Worm (Caenorhabditis elegans) whole organism, L1 larva: Measurements from ENCODE around the gene B0395.3.

Experiments used
- C16A3.4 ChIP-seq: fragments of 150-350 bp; optimal IDR thresholded peaks from 2 replicates; lab custom pipeline; 2014; ENCODE audit warnings: missing biosample characterization, missing genetic modification characterization
- aha-1 ChIP-seq: fragments of 150-350 bp; optimal IDR thresholded peaks from 2 replicates; lab custom pipeline; 2014; ENCODE audit warnings: missing biosample characterization, missing genetic modification characterization
- alr-1 ChIP-seq: fragments of 200-800 bp; sonication (Bioruptor generic); optimal IDR thresholded peaks from 2 replicates; lab custom pipeline; 2018; ENCODE audit warnings: borderline replicate concordance, mild to moderate bottlenecking, missing genetic modification characterization, missing compliant biosample characterization
- ama-1 ChIP-seq: fragments of 150-350 bp; optimal IDR thresholded peaks from 2 replicates; lab custom pipeline; 2014
- blmp-1 ChIP-seq: fragments of 150-350 bp; optimal IDR thresholded peaks from 2 replicates; lab custom pipeline; 2014; ENCODE audit warnings: missing biosample characterization, missing genetic modification characterization
- ceh-63 ChIP-seq: fragments of 200-800 bp; sonication (Bioruptor generic); optimal IDR thresholded peaks from 2 replicates; lab custom pipeline; 2018; ENCODE audit warnings: mild to moderate bottlenecking, missing genetic modification characterization, missing compliant biosample characterization
- ceh-82 ChIP-seq, 3 experiments: fragments of 150-350 bp in 1 of 3; sonication (generic microtip) in 2 of 3; optimal IDR thresholded peaks; 2 replicates each; lab custom pipeline; 2014 to 2017; ENCODE audit warnings: missing biosample characterization in 3 of 3, missing genetic modification characterization in 3 of 3
- dsc-1 ChIP-seq: sonication (generic microtip); optimal IDR thresholded peaks from 2 replicates; lab custom pipeline; 2016; ENCODE audit warnings: mild to moderate bottlenecking, missing genetic modification characterization, missing compliant biosample characterization
- efl-1 ChIP-seq, 4 experiments: fragments of 150-350 bp; optimal IDR thresholded peaks in 3 of 4; peaks in 1 of 4; 1 replicate in 1 of 4; 2 replicates in 3 of 4; lab custom pipeline; 2014; ENCODE audit warnings: missing biosample characterization in 2 of 4, missing genetic modification characterization in 2 of 4, missing genetic modification reagents in 2 of 4
- egl-13 ChIP-seq: sonication (generic microtip); optimal IDR thresholded peaks from 2 replicates; lab custom pipeline; 2016; ENCODE audit warnings: missing genotype, missing genetic modification reagents, missing genetic modification characterization, missing compliant biosample characterization
- elt-2 ChIP-seq: sonication (generic microtip); optimal IDR thresholded peaks from 2 replicates; lab custom pipeline; 2016; ENCODE audit warnings: missing genetic modification characterization, mild to moderate bottlenecking, inconsistent platforms, missing compliant biosample characterization, missing genetic modification reagents
- ets-5 ChIP-seq: fragments of 200-800 bp; sonication (Bioruptor generic); IDR thresholded peaks from 2 replicates; pipeline ENCODE4 v1.3.6; 2022; ENCODE audit warnings: missing genetic modification characterization, missing compliant biosample characterization
- fkh-10 ChIP-seq: sonication (generic microtip); optimal IDR thresholded peaks from 2 replicates; lab custom pipeline; 2017; ENCODE audit warnings: missing biosample characterization, missing genetic modification reagents, missing genetic modification characterization
- grh-1 ChIP-seq: fragments of 200-800 bp; sonication (Bioruptor generic); IDR thresholded peaks from 2 replicates; pipeline ENCODE4 v1.3.6; 2022; ENCODE audit warnings: missing genetic modification reagents, missing genetic modification characterization, missing compliant biosample characterization
- jun-1 ChIP-seq: fragments of 150-350 bp; optimal IDR thresholded peaks from 2 replicates; lab custom pipeline; 2014; ENCODE audit warnings: missing biosample characterization, missing genetic modification reagents, missing genetic modification characterization
- lin-14 ChIP-seq: fragments of 200-800 bp; sonication (Bioruptor generic); optimal IDR thresholded peaks from 2 replicates; lab custom pipeline; 2018; ENCODE audit warnings: mild to moderate bottlenecking, missing genetic modification characterization, moderate library complexity, missing compliant biosample characterization
- lin-35 ChIP-seq, 2 experiments: fragments of 150-350 bp; optimal IDR thresholded peaks; 2 replicates each; lab custom pipeline; 2014; ENCODE audit warnings: missing biosample characterization in 2 of 2, missing genetic modification characterization in 2 of 2, missing genetic modification reagents in 2 of 2
- lsy-2 ChIP-seq, 2 experiments: fragments of 150-350 bp; optimal IDR thresholded peaks; 2 replicates each; lab custom pipeline; 2014; ENCODE audit warnings: missing biosample characterization in 2 of 2, missing genetic modification characterization in 2 of 2
- mab-9 ChIP-seq: fragments of 200-800 bp; sonication (Bioruptor generic); IDR thresholded peaks from 2 replicates; pipeline ENCODE4 v1.3.6; 2022; ENCODE audit warnings: missing genetic modification reagents, missing genetic modification characterization, missing compliant biosample characterization
- mep-1 ChIP-seq: fragments of 150-350 bp; optimal IDR thresholded peaks from 2 replicates; lab custom pipeline; 2014; ENCODE audit warnings: missing biosample characterization, missing genetic modification characterization
- nhr-19 ChIP-seq: fragments of 200-800 bp; sonication (Bioruptor generic); conservative IDR thresholded peaks from 2 replicates; pipeline ENCODE4 v1.3.6; 2022; ENCODE audit warnings: missing genetic modification characterization, missing compliant biosample characterization
- nhr-20 ChIP-seq: sonication (generic microtip); optimal IDR thresholded peaks from 2 replicates; lab custom pipeline; 2016; ENCODE audit warnings: mild to moderate bottlenecking, missing genetic modification characterization, missing compliant biosample characterization
- nhr-237 ChIP-seq: fragments of 150-350 bp; optimal IDR thresholded peaks from 2 replicates; lab custom pipeline; 2014; ENCODE audit warnings: missing biosample characterization, missing genetic modification characterization
- nhr-47 ChIP-seq: sonication (generic microtip); optimal IDR thresholded peaks from 2 replicates; lab custom pipeline; 2016; ENCODE audit warnings: mild to moderate bottlenecking, missing genetic modification characterization, moderate library complexity, missing compliant biosample characterization
- nhr-71 ChIP-seq: sonication (generic microtip); optimal IDR thresholded peaks from 2 replicates; lab custom pipeline; 2016; ENCODE audit warnings: mild to moderate bottlenecking, missing genetic modification characterization, moderate library complexity, missing compliant biosample characterization
- nhr-77 ChIP-seq: fragments of 150-350 bp; optimal IDR thresholded peaks from 2 replicates; lab custom pipeline; 2014; ENCODE audit warnings: missing biosample characterization, missing genetic modification characterization
- nhr-85 ChIP-seq: sonication (generic microtip); peaks from one replicate; lab custom pipeline; 2016; ENCODE audit warnings: missing genetic modification characterization, inconsistent platforms, missing compliant biosample characterization
- rnt-1 ChIP-seq: sonication (generic microtip); optimal IDR thresholded peaks from 2 replicates; lab custom pipeline; 2016; ENCODE audit warnings: mild to moderate bottlenecking, missing genetic modification characterization, moderate library complexity, missing compliant biosample characterization
- skn-1 ChIP-seq: fragments of 150-350 bp; optimal IDR thresholded peaks from 2 replicates; lab custom pipeline; 2014; ENCODE audit warnings: missing biosample characterization, missing genetic modification characterization
- snu-23 ChIP-seq: sonication (generic microtip); optimal IDR thresholded peaks from 2 replicates; lab custom pipeline; 2016; ENCODE audit warnings: missing genetic modification characterization, missing compliant biosample characterization
- sox-4 ChIP-seq: sonication (generic microtip); optimal IDR thresholded peaks from 2 replicates; lab custom pipeline; 2016; ENCODE audit warnings: missing genetic modification characterization, missing compliant biosample characterization
- tbx-2 ChIP-seq: sonication (generic microtip); optimal IDR thresholded peaks from 2 replicates; lab custom pipeline; 2016; ENCODE audit warnings: missing genetic modification characterization, missing compliant biosample characterization

Gene B0395.3

DNA sequence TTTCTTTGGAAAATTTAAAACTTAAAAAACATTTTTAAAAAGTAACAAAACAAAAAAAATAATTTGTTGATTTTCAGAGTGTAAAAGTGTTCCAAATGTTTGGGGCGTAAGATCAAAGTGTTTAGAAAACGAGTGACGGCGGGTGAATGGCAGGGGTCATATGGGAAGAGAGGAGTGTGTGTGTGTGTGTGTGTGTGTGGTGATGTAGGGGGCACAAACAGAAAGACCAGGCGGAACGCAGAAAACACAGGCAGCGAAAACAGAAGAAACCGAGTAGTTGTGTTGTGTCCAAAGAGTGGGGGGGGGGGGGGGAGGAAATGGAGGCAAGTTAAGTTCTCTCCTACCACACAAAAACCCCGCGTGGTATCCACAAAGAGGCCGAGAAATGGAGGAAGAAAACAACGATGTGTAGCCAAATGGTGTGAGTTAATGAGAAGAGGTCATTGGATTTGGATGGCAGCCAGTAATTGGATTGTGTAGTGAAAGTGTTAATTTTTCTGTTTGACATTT is at the start of gene B0395.3:
Gene B0395.3, minus strand, starts transcription at position 51 of the 510 bp plus-strand sequence.
- TF ChIP-seq nhr-71 (tag; lab: Kevin White, UChicago) (peak; percentile 55), fkh-10 (GFP tag; lab: Kevin White, UChicago) (no peak), mep-1 (tag; lab: Kevin White, UChicago) (peak; percentile 39), tbx-2 (tag; lab: Kevin White, UChicago) (peak; percentile 24), ama-1 (lab: Kevin White, UChicago) (no peak), blmp-1 (tag; lab: Kevin White, UChicago) (peak; percentile 67), nhr-47 (tag; lab: Kevin White, UChicago) (peak; percentile 6), snu-23 (GFP tag; lab: Kevin White, UChicago) (peak; percentile 34), lin-35 (GFP tag; optimal IDR thresholded peaks at IDR 0.05; lab: Kevin White, UChicago) (peak in 1 of 2 experiments; percentile 40), ets-5 (GFP tag; lab: Robert Waterston, UW) (no peak), nhr-85 (tag; lab: Kevin White, UChicago) (peak; percentile 82), nhr-19 (GFP tag; lab: Robert Waterston, UW) (peak; percentile 40), sox-4 (tag; lab: Kevin White, UChicago) (no peak), lin-14 (peak; percentile 91), jun-1 (tag; lab: Kevin White, UChicago) (peak; percentile 7), nhr-20 (tag; lab: Kevin White, UChicago) (peak; percentile 33), grh-1 (GFP tag; lab: Robert Waterston, UW) (peak; percentile 39; the same call in 1 of the 2 replicates), ceh-63 (no peak), nhr-237 (tag; lab: Kevin White, UChicago) (no peak), rnt-1 (tag; lab: Kevin White, UChicago) (peak; percentile 37), lsy-2 (tag; optimal IDR thresholded peaks at IDR 0.05; lab: Kevin White, UChicago) (peak in 1 of 2 experiments; percentile 22), C16A3.4 (tag; lab: Kevin White, UChicago) (peak; percentile 17), dsc-1 (tag; lab: Kevin White, UChicago) (peak; percentile 1)

DNA sequence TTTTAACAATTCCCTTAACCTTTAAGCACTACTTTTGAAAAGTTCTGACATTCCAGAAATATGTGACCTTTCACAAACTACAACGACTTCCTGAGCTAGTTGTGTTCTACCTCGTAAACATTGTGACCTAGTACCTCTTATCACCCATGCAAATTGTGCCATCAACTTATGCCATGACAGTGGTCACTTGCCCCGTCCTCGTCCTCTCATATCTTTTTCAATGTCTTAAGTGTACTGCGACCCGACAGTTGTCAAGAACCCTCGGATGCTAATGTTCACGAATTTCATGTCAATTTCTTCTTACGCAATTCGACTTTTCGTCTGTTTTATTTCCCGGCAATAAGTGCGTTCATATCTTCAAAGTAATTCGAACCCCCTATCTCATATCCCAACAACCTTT is 47.8 kb upstream of the B0395.3 start:
- TF ChIP-seq dsc-1 (tag; lab: Kevin White, UChicago), result no peak
- no peak for TF ChIP-seq nhr-237 (tag; lab: Kevin White, UChicago)
- TF ChIP-seq sox-4 (tag; lab: Kevin White, UChicago), result no peak
- peak; percentile 4 for TF ChIP-seq elt-2 (tag; lab: Kevin White, UChicago)

ce11 chrX:16085094-16085493 is 45.0 kb upstream of the B0395.3 start, which contains the start of gene C30F2.2:
Gene C30F2.2, minus strand, starts transcription at chrX:16085215.
- TF ChIP-seq nhr-77 (tag; lab: Kevin White, UChicago), result peak; percentile 25
- TF ChIP-seq tbx-2 (tag; lab: Kevin White, UChicago), result no peak
- TF ChIP-seq skn-1 (tag; lab: Kevin White, UChicago), result no peak
- TF ChIP-seq mab-9 (GFP tag; lab: Robert Waterston, UW), result no peak
- no peak for TF ChIP-seq aha-1
- TF ChIP-seq efl-1 (optimal IDR thresholded peaks at IDR 0.05; lab: Kevin White, UChicago), result no peak
- peak in 1 of 2 experiments; percentile 47 for TF ChIP-seq efl-1 (GFP tag; optimal IDR thresholded peaks at IDR 0.05 in 1 of 2; lab: Kevin White, UChicago)
- TF ChIP-seq ceh-82 (tag; optimal IDR thresholded peaks at IDR 0.05; lab: Kevin White, UChicago), result no peak

- TF ChIP-seq nhr-77 (tag; lab: Kevin White, UChicago) (peak; percentile 12), egl-13 (no peak)
These were observed 42.0 kb upstream of the B0395.3 start, which contains the start of gene idpp-14 for ce11 chrX:16082024-16082423. Gene idpp-14, plus strand, starts transcription at chrX:16082347.

DNA sequence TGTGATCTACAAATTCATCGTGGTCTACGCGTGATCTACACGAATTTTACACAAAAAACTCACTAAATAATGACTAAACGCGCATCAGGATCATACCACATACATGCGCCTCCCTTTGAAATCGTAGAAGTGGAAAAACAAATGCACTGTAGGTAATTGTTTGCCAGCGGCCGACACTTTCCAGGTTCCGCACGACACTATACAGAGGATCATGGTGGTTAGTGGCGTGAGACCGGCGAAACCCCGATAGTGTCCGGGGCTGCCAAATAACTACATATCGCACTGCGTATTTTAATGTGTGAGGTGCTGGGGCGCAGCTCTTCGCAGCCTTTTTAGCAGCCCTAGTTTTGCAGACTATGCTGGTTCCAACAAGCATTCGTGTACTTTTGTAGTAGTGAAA is 38.6 kb upstream of the B0395.3 start:
- no peak for TF ChIP-seq alr-1 (tag; lab: Kevin White, UChicago)
- TF ChIP-seq efl-1 (optimal IDR thresholded peaks at IDR 0.05; lab: Kevin White, UChicago), result no peak
- TF ChIP-seq efl-1 (GFP tag; optimal IDR thresholded peaks at IDR 0.05 in 1 of 2; lab: Kevin White, UChicago), result peak in 1 of 2 experiments; percentile 0
